Worm (Caenorhabditis elegans): Measurements from ENCODE around the gene gei-1.
"Not testable (repeated sequence)": the region's sequence is repeated elsewhere in the genome, so short reads cannot be mapped to it uniquely, and the experiment has no call there.

The gei-1 gene

ce11 chrIII:3344573-3344972 lies at the start of gene gei-1:
TSS of gene gei-1 (plus strand) at chrIII:3344873.
- no peak for TF ChIP-seq unc-62 (GFP tag; optimal IDR thresholded peaks at IDR 0.05)

ce11 chrIII:3297151-3297550 lies 47.5 kb upstream of the gei-1 start, which contains the start of gene Y53G8AR.5:
TSS of gene Y53G8AR.5 (plus strand) at chrIII:3297451.
- TF ChIP-seq unc-62 (GFP tag; optimal IDR thresholded peaks at IDR 0.05) = no peak

- no peak for TF ChIP-seq unc-62 (GFP tag; optimal IDR thresholded peaks at IDR 0.05)
Observed at ce11 chrIII:3304554-3304953, 40.1 kb upstream of the gei-1 start.

ce11 chrIII:3306322-3306721 lies 38.4 kb upstream of the gei-1 start:
- no peak for TF ChIP-seq unc-62 (GFP tag; optimal IDR thresholded peaks at IDR 0.05)

DNA sequence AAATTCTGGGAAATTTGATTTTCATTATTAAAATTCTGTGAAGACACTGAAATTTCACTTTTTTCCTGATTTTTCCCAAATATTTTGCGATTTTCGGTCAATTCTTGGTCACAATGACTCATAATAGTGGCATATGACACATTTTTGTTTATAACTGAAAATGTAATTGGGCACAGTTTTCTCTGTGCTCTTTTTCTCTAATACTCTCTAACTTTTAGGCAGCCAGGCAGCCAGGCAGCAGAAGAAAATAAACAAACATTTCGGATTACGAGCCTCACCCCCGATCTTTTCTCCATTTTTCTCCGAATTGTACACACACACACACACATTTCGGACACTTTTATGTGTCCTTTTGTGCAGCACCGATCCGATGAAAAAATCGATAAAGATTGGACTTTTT lies 37.3 kb upstream of the gei-1 start:
- no peak for TF ChIP-seq unc-62 (GFP tag; optimal IDR thresholded peaks at IDR 0.05)

DNA sequence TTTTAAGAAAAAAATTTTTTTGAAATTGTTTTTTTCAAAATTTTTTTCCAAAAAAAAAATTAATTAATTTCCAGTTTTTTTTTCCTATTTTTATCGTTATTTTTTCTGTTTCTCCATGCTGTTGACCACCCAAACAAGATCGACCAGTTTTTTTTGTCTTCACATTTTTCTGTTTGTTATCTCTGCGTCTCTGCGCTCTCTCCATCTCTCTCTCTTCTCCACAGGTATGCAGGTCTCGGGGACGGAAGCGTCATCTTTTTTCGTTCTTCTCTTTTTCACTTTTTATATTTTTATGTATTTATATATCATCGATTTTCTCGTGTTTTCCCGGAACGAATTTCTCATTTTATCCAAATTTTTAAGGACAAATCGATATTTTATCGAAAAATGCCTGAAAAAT lies 35.7 kb upstream of the gei-1 start:
- no peak for TF ChIP-seq unc-62 (GFP tag; optimal IDR thresholded peaks at IDR 0.05)

- no peak for TF ChIP-seq unc-62 (GFP tag; optimal IDR thresholded peaks at IDR 0.05)
Observed at ce11 chrIII:3309700-3310099, 35.0 kb upstream of the gei-1 start.

DNA sequence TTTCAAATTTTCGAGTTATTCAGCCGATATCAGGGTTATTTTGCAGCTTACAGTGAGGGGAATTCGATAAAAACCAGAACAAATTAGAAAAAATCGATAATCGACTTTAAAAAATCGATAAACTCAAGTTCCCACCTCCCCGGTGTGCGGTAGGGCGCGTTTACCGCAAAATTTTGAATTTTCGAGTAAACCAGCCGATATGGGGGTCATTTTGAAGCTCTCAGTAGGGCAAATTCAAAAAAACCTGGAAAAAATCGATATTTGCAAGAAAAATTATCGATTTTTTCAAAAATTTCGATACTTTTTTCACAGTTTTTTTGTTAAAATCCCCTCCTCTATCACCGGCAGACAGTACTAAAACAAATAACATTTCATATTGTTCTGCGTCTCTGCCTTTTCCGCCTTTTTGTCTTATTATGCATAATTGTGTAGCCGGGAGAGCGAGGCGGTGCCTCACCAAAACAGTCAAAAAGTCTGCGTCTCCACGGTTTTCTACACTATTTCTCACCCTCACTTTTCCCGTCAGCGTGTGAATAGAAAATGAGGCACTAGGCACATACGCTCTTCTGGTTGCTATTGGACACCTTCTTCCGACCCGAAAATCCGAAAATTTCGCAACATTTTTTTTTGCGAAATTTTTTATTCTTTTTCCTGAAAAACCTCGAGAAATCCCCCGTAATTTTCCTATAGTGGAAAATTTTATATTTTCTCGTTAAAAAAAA lies 33.6 kb upstream of the gei-1 start, which contains the start of gene ral-1:
Gene ral-1, plus strand, starts transcription at position 435 of the 722 bp plus-strand sequence.
- TF ChIP-seq unc-62 (GFP tag; optimal IDR thresholded peaks at IDR 0.05) = no peak

DNA sequence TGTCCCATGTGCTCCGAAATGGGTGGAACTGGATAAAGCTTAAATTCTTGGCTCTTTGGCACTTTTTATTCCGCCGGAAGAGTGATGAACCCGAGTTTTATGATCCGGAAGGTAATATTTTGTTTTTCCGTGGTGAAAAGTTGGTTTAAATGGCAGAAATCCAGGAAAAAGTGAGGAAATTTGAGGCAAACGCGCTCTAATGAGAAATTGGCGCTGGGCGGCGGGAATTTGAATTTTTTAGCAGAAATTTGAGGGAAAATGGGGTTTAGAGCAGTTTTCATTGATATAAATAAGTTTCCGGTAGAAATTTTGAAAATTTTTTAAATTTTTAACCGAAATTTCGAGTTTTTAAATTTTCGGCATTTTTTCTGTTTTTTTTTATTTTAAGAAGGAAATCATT lies 33.1 kb upstream of the gei-1 start:
- no peak for TF ChIP-seq unc-62 (GFP tag; optimal IDR thresholded peaks at IDR 0.05)

ce11 chrIII:3312111-3312510 lies 32.6 kb upstream of the gei-1 start:
- no peak for TF ChIP-seq unc-62 (GFP tag; optimal IDR thresholded peaks at IDR 0.05)

DNA sequence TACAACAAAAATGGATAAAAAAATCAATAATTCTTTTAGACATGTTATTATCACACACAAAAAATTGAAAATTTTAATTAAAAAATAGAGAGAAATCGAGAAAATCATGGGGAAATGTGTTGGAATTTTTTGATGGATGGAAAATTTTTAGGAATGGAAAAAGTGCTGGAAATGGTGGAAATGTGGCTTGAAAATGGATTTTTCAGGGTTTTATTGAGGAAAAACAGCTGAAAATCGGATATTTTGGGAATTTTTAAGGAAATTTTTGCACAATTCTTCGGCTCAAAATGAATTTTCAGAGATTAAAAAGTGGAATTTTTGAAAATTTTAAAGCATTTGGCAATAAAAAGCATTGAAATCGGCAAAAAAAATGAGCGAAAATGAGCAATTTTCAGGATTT lies 26.8 kb upstream of the gei-1 start:
- no peak for TF ChIP-seq unc-62 (GFP tag; optimal IDR thresholded peaks at IDR 0.05)

DNA sequence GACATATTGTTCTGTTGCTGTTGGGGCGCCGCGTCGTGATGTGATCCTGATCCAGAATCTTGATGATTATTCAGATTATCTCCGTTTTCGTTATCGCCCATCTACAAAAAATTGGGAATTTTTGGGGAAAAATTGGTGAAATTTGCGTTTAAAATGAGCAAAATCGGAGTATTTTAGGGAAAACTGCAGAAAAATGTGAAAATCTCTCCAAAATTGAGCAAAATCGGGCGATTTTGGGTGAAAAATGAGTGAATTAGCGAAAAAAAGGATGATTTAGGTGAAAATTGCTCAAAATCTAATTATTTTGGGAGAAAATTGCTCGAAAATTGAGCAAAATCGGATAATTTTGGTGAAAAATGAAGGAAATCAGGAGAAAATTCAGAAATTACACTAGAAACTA lies 23.5 kb upstream of the gei-1 start, which contains the start of gene Y53G8AR.9:
Gene Y53G8AR.9, minus strand, starts transcription at position 101 of the 400 bp plus-strand sequence.
- TF ChIP-seq unc-62 (GFP tag; optimal IDR thresholded peaks at IDR 0.05) = no peak

DNA sequence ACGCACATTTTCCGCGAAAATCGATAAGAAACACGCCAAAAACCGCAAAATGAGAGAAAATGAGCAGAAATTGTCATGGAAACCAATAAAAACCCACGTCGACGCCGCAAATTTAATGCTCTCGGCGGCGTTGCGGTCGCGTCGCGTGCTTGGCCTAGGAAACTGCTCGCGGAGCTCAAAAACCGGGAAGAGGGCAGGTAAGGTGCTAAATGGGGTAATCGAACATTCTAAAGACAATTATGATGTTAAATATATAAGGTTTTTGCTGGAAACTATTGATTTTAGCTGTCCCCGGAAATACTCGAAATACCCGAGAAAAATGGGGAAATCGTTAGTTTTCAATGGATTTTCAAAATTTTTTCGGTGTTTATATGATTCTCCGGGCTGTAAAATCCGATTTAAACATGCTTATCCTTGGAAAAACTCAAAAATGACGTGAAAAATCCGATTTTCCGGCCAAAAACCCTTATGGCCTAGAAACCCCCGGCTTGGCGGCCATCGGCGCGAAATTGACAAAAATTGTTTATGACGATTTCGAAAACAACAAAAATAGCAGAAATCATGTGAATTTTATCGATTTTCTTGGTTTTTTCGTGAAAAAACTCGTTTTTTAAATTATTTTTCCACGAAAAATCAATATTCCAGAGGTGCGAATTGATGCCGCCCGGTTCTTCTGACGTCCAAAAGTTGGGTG lies 22.2 kb upstream of the gei-1 start, which contains the start of gene phf-15:
Gene phf-15, plus strand, starts transcription at position 537 of the 694 bp plus-strand sequence.
- TF ChIP-seq unc-62 (GFP tag; optimal IDR thresholded peaks at IDR 0.05) = no peak

DNA sequence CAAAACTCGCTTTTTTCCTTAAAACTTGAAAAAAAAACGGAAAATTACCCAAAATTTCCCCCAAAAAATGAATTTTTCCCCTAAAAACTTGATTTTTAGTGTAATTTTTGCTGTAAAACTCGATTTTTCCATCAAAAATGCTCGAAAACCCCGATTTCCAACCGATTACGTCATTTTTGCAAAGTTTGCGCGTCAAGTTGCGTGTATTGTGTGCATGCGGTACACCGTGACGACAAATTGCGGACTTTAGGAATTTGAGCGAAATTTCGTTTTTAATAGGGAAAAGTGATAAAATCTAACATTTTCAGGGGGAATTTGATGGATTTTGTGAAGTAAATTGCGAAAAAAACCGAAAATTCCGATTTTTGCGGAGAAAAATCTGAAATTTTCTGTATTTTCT lies 20.8 kb upstream of the gei-1 start:
- TF ChIP-seq unc-62 (GFP tag; optimal IDR thresholded peaks at IDR 0.05) = no peak

DNA sequence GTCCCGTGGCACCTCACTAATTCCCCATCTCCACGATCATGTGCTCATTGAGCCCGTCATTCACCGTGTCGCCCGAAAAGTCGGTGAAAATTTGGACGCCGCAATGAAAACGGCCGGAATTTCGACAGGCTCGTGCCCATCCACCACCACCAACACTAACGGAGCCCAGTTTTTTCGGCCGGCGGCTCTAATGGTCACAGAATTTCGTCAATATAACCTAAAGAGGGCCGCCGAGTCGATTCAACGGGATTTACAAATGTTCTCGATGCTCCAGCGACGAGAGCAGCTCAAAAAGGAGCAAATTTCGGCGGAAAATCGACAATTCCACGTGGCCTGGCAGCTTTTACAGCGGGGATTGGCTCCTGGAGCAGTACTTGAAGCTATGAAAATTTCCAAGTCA lies 15.2 kb upstream of the gei-1 start:
- TF ChIP-seq unc-62 (GFP tag; optimal IDR thresholded peaks at IDR 0.05) = no peak

DNA sequence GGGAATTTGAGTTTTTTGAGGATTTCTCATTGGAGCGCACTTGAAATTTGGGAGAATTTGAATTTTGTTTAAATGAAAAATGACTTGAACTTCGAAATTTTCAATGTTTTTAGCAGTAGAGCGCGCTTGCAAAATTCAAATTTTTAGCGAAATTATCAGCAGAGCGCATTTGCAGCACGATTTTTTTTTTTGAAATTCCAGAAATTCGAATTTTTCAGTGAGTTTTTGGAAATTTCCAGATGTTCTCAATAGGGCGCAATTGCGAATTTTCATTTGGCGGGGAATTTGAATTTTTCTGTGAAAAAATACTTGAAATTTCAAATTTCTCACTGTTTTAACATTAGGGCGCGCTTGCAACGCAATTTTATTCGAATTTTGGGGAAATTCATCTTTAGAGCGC lies 12.9 kb upstream of the gei-1 start:
- no peak for TF ChIP-seq unc-62 (GFP tag; optimal IDR thresholded peaks at IDR 0.05)

ce11 chrIII:3332736-3333135 lies 11.9 kb upstream of the gei-1 start, which contains the start of gene Y53G8AR.1:
TSS of gene Y53G8AR.1 (plus strand) at chrIII:3333036.
- not testable (repeated sequence) for TF ChIP-seq unc-62 (GFP tag; optimal IDR thresholded peaks at IDR 0.05)
